Worm (Caenorhabditis elegans) whole organism, young adult: Measurements from ENCODE around the gene gst-29.

Source experiments
- efl-1 ChIP-seq: fragments of 150-350 bp; optimal IDR thresholded peaks from 2 replicates; lab custom pipeline; 2014; ENCODE audit warnings: missing biosample characterization, missing genetic modification reagents, missing genetic modification characterization
- lsl-1 ChIP-seq: fragments of 200-800 bp; sonication (Bioruptor generic); optimal IDR thresholded peaks from 2 replicates; lab custom pipeline; 2018; ENCODE audit warnings: mild to moderate bottlenecking, missing genetic modification characterization, moderate library complexity, missing compliant biosample characterization
- tbp1 ChIP-seq: fragments of 200-800 bp; sonication (Bioruptor generic); optimal IDR thresholded peaks from 2 replicates; lab custom pipeline; 2018; ENCODE audit warnings: mild to moderate bottlenecking, missing genetic modification characterization, missing compliant biosample characterization
- unc-62 ChIP-seq: fragments of 150-350 bp; optimal IDR thresholded peaks from 2 replicates; lab custom pipeline; 2014; ENCODE audit warnings: missing biosample characterization, missing genetic modification reagents, missing genetic modification characterization

- no peak for TF ChIP-seq unc-62 (GFP tag; lab: Kevin White, UChicago)
- TF ChIP-seq efl-1 = no peak
- TF ChIP-seq tbp1 (GFP tag; lab: Kevin White, UChicago) = no peak
- TF ChIP-seq lsl-1 (GFP tag; lab: Kevin White, UChicago) = no peak
Observed at ce11 chrII:15145594-15145993, 24.1 kb downstream of the gst-29 start, which contains the start of gene Y53F4B.27.
